Worm (Caenorhabditis elegans) whole organism, L4 larva: ENCODE measurements around the gene hum-4.

Experiments used
- D1046.2 ChIP-seq: fragments of 200-800 bp; sonication (Bioruptor generic); IDR thresholded peaks from 2 replicates; pipeline ENCODE4 v1.3.6; 2022; ENCODE audit warnings: missing genetic modification characterization, missing compliant biosample characterization
- F26F4.8 ChIP-seq: fragments of 200-800 bp; sonication (Bioruptor generic); conservative IDR thresholded peaks from 2 replicates; pipeline ENCODE4 v1.3.6; 2022; ENCODE audit warnings: missing genetic modification characterization, missing compliant biosample characterization
- F37D6.2 ChIP-seq: sonication (generic microtip); optimal IDR thresholded peaks from 2 replicates; lab custom pipeline; 2016; ENCODE audit warnings: mild to moderate bottlenecking, missing genetic modification characterization, missing compliant biosample characterization
- F49E8.2 ChIP-seq: sonication (generic microtip); optimal IDR thresholded peaks from 2 replicates; lab custom pipeline; 2016; ENCODE audit warnings: missing compliant biosample characterization, mild to moderate bottlenecking, missing genetic modification characterization, borderline replicate concordance
- T20F7.1 ChIP-seq: fragments of 200-800 bp; sonication (Bioruptor generic); optimal IDR thresholded peaks from 2 replicates; lab custom pipeline; 2018; ENCODE audit warnings: mild to moderate bottlenecking, missing genetic modification characterization, missing compliant biosample characterization
- T26A8.4 ChIP-seq: fragments of 200-800 bp; sonication (Bioruptor generic); IDR thresholded peaks from 2 replicates; pipeline ENCODE4 v1.3.6; 2022; ENCODE audit warnings: missing genetic modification characterization, missing compliant biosample characterization
- Y48G9A.11 ChIP-seq: fragments of 200-800 bp; sonication (Bioruptor generic); IDR thresholded peaks from 2 replicates; pipeline ENCODE4 v1.3.6; 2022; ENCODE audit warnings: missing genetic modification reagents, missing genetic modification characterization, missing compliant biosample characterization
- Y75B8A.6 ChIP-seq: fragments of 200-800 bp; sonication (Bioruptor generic); IDR thresholded peaks from 2 replicates; pipeline ENCODE4 v1.3.6; 2022; ENCODE audit warnings: missing genetic modification reagents, missing genetic modification characterization, missing compliant biosample characterization
- aly-2 ChIP-seq: sonication (generic microtip); optimal IDR thresholded peaks from 2 replicates; lab custom pipeline; 2018; ENCODE audit warnings: missing biosample characterization, missing genetic modification characterization
- ama-1 ChIP-seq: fragments of 150-350 bp; optimal IDR thresholded peaks from 2 replicates; lab custom pipeline; 2014; ENCODE audit warnings: inconsistent platforms, mixed read lengths
- arid-1 ChIP-seq: fragments of 200-800 bp; sonication (Bioruptor generic); conservative IDR thresholded peaks from 2 replicates; pipeline ENCODE4 v1.3.6; 2022; ENCODE audit warnings: missing genetic modification reagents, missing genetic modification characterization, missing compliant biosample characterization
- attf-4 ChIP-seq: sonication (generic microtip); optimal IDR thresholded peaks from 3 replicates; lab custom pipeline; 2017; ENCODE audit warnings: missing biosample characterization, missing genetic modification characterization
- ceh-28 ChIP-seq: fragments of 150-350 bp; optimal IDR thresholded peaks from 2 replicates; lab custom pipeline; 2014; ENCODE audit warnings: missing biosample characterization, missing genetic modification reagents, missing genetic modification characterization
- ceh-32 ChIP-seq: sonication (generic microtip); optimal IDR thresholded peaks from 2 replicates; lab custom pipeline; 2016; ENCODE audit warnings: mild to moderate bottlenecking, missing genetic modification characterization, missing compliant biosample characterization; ENCODE audit not compliant: poor library complexity
- ces-1 ChIP-seq: fragments of 150-350 bp; sonication (generic microtip); optimal IDR thresholded peaks from 4 replicates; lab custom pipeline; 2014; ENCODE audit warnings: missing biosample characterization, missing genetic modification reagents, missing genetic modification characterization
- daf-12 ChIP-seq: fragments of 150-350 bp; optimal IDR thresholded peaks from 2 replicates; lab custom pipeline; 2014; ENCODE audit warnings: missing biosample characterization, missing genetic modification reagents, missing genetic modification characterization
- daf-16 ChIP-seq, 3 experiments: sonication (generic microtip); optimal IDR thresholded peaks; 2 replicates each; lab custom pipeline; 2016 to 2017; ENCODE audit warnings: missing genetic modification characterization in 3 of 3, missing genetic modification reagents in 3 of 3, mild to moderate bottlenecking in 2 of 3, missing compliant biosample characterization in 2 of 3, missing biosample characterization in 1 of 3, moderate library complexity in 1 of 3
- daf-19 ChIP-seq: fragments of 200-800 bp; sonication (Bioruptor generic); conservative IDR thresholded peaks from 2 replicates; pipeline ENCODE4 v1.3.6; 2022; ENCODE audit warnings: missing genetic modification characterization, missing compliant biosample characterization
- dmd-9 ChIP-seq: fragments of 200-800 bp; sonication (Bioruptor generic); IDR thresholded peaks from 2 replicates; pipeline ENCODE4 v1.3.6; 2022; ENCODE audit warnings: missing genetic modification reagents, missing genetic modification characterization, missing compliant biosample characterization
- dpl-1 ChIP-seq: fragments of 150-350 bp; optimal IDR thresholded peaks from 2 replicates; lab custom pipeline; 2014; ENCODE audit warnings: missing biosample characterization, missing genetic modification reagents, missing genetic modification characterization
- duxl-1 ChIP-seq: sonication (generic microtip); optimal IDR thresholded peaks from 2 replicates; lab custom pipeline; 2016; ENCODE audit warnings: mild to moderate bottlenecking, missing genetic modification characterization, moderate library complexity, missing compliant biosample characterization; ENCODE audit not compliant: poor library complexity
- dve-1 ChIP-seq: sonication (generic microtip); optimal IDR thresholded peaks from 2 replicates; lab custom pipeline; 2017; ENCODE audit warnings: antibody characterized with exemption, mild to moderate bottlenecking, missing genetic modification characterization, missing compliant biosample characterization; ENCODE audit not compliant: insufficient read depth
- egl-43 ChIP-seq: fragments of 200-800 bp; sonication (Bioruptor generic); IDR thresholded peaks from 2 replicates; pipeline ENCODE4 v1.3.6; 2022; ENCODE audit warnings: missing genetic modification reagents, missing genetic modification characterization, missing compliant biosample characterization
- gei-8 ChIP-seq: fragments of 200-800 bp; sonication (Bioruptor generic); optimal IDR thresholded peaks from 2 replicates; lab custom pipeline; 2018; ENCODE audit warnings: mild to moderate bottlenecking, missing genetic modification characterization, missing compliant biosample characterization
- hif-1 ChIP-seq, 2 experiments: sonication (generic microtip); optimal IDR thresholded peaks; 2 replicates each; lab custom pipeline; 2016 to 2017; ENCODE audit warnings: missing compliant biosample characterization in 2 of 2, missing genetic modification characterization in 2 of 2, missing genetic modification reagents in 2 of 2, missing genotype in 2 of 2, mild to moderate bottlenecking in 1 of 2
- hlh-11 ChIP-seq: fragments of 200-800 bp; sonication (Bioruptor generic); optimal IDR thresholded peaks from 2 replicates; lab custom pipeline; 2018; ENCODE audit warnings: mild to moderate bottlenecking, missing genetic modification characterization, missing compliant biosample characterization
- lin-13 ChIP-seq: fragments of 150-350 bp; optimal IDR thresholded peaks from 2 replicates; lab custom pipeline; 2014; ENCODE audit warnings: missing biosample characterization, missing genetic modification reagents, missing genetic modification characterization
- lin-38 ChIP-seq: fragments of 200-800 bp; sonication (Bioruptor generic); IDR thresholded peaks from 2 replicates; pipeline ENCODE4 v1.3.6; 2022; ENCODE audit warnings: missing genetic modification reagents, missing genetic modification characterization, missing compliant biosample characterization
- lin-39 ChIP-seq: fragments of 150-350 bp; optimal IDR thresholded peaks from 2 replicates; lab custom pipeline; 2014; ENCODE audit warnings: missing biosample characterization, missing genetic modification reagents, missing genetic modification characterization
- lir-3 ChIP-seq: sonication (generic microtip); optimal IDR thresholded peaks from 2 replicates; lab custom pipeline; 2016; ENCODE audit warnings: mild to moderate bottlenecking, missing genetic modification characterization, missing compliant biosample characterization
- mdl-1 ChIP-seq, 2 experiments: fragments of 150-350 bp in 1 of 2; sonication (generic microtip) in 1 of 2; optimal IDR thresholded peaks; 2 replicates each; lab custom pipeline; 2014 to 2017; ENCODE audit warnings: missing biosample characterization in 2 of 2, missing genetic modification characterization in 2 of 2
- mdt-29 ChIP-seq: fragments of 200-800 bp; sonication (Bioruptor generic); IDR thresholded peaks from 2 replicates; pipeline ENCODE4 v1.3.6; 2022; ENCODE audit warnings: missing genetic modification reagents, missing genetic modification characterization, missing compliant biosample characterization
- mep-1 ChIP-seq: fragments of 150-350 bp; sonication (generic microtip); optimal IDR thresholded peaks from 3 replicates; lab custom pipeline; 2014; ENCODE audit warnings: missing biosample characterization, missing genetic modification characterization
- nhr-102 ChIP-seq: sonication (generic microtip); optimal IDR thresholded peaks from 2 replicates; lab custom pipeline; 2016; ENCODE audit warnings: mild to moderate bottlenecking, missing genetic modification characterization, moderate library complexity, missing compliant biosample characterization
- nhr-11 ChIP-seq: fragments of 150-350 bp; optimal IDR thresholded peaks from 2 replicates; lab custom pipeline; 2014; ENCODE audit warnings: missing biosample characterization, missing genetic modification characterization
- nhr-237 ChIP-seq: sonication (generic microtip); optimal IDR thresholded peaks from 2 replicates; lab custom pipeline; 2017; ENCODE audit warnings: missing biosample characterization, missing genetic modification characterization
- nhr-41 ChIP-seq: fragments of 200-800 bp; sonication (Bioruptor generic); IDR thresholded peaks from 2 replicates; pipeline ENCODE4 v1.3.6; 2022; ENCODE audit warnings: missing genetic modification reagents, missing genetic modification characterization, missing compliant biosample characterization
- nhr-6 ChIP-seq: fragments of 150-350 bp; optimal IDR thresholded peaks from 2 replicates; lab custom pipeline; 2014; ENCODE audit warnings: missing biosample characterization, missing genetic modification characterization
- nhr-76 ChIP-seq: fragments of 150-350 bp; optimal IDR thresholded peaks from 2 replicates; lab custom pipeline; 2014; ENCODE audit warnings: missing biosample characterization, missing genetic modification characterization
- nhr-77 ChIP-seq: fragments of 150-350 bp; optimal IDR thresholded peaks from 2 replicates; lab custom pipeline; 2014; ENCODE audit warnings: missing biosample characterization, missing genetic modification characterization
- pha-4 ChIP-seq, 2 experiments: fragments of 150-350 bp in 1 of 2; fragments of 200-800 bp in 1 of 2; sonication (Bioruptor generic) in 1 of 2; IDR thresholded peaks in 1 of 2; optimal IDR thresholded peaks in 1 of 2; 2 replicates each; pipeline versions ENCODE4 v1.3.6 to Lab custom; 2014 to 2022; ENCODE audit warnings: missing genetic modification characterization in 2 of 2, missing genetic modification reagents in 2 of 2, missing biosample characterization in 1 of 2, missing compliant biosample characterization in 1 of 2
- php-3 ChIP-seq: fragments of 200-800 bp; sonication (Bioruptor generic); IDR thresholded peaks from 2 replicates; pipeline ENCODE4 v1.3.6; 2022; ENCODE audit warnings: missing genetic modification reagents, missing genetic modification characterization, missing compliant biosample characterization
- pqm-1 ChIP-seq: sonication (generic microtip); optimal IDR thresholded peaks from 2 replicates; lab custom pipeline; 2017; ENCODE audit warnings: missing biosample characterization, missing genetic modification characterization
- saeg-2 ChIP-seq: fragments of 200-800 bp; sonication (Bioruptor generic); IDR thresholded peaks from 2 replicates; pipeline ENCODE4 v1.3.6; 2022; ENCODE audit warnings: missing genetic modification reagents, missing genetic modification characterization, missing compliant biosample characterization
- spr-1 ChIP-seq: sonication (generic microtip); optimal IDR thresholded peaks from 2 replicates; lab custom pipeline; 2016; ENCODE audit warnings: mild to moderate bottlenecking, missing genetic modification characterization, missing compliant biosample characterization
- unc-130 ChIP-seq: sonication (generic microtip); optimal IDR thresholded peaks from 2 replicates; lab custom pipeline; 2016; ENCODE audit warnings: missing genetic modification reagents, missing genetic modification characterization, missing compliant biosample characterization
- unc-62 ChIP-seq, 3 experiments: fragments of 150-350 bp in 1 of 3; sonication (generic microtip); optimal IDR thresholded peaks in 2 of 3; peaks in 1 of 3; 1 replicate in 1 of 3; 2 replicates in 2 of 3; lab custom pipeline; 2014 to 2017; ENCODE audit warnings: missing biosample characterization in 3 of 3, missing genetic modification characterization in 3 of 3, missing genetic modification reagents in 3 of 3, missing genotype in 1 of 3
- zfp-2 ChIP-seq: sonication (generic microtip); optimal IDR thresholded peaks from 2 replicates; lab custom pipeline; 2016; ENCODE audit warnings: mild to moderate bottlenecking, missing genetic modification characterization, missing compliant biosample characterization
- zfp-3 ChIP-seq: fragments of 200-800 bp; sonication (Bioruptor generic); conservative IDR thresholded peaks from 2 replicates; pipeline ENCODE4 v1.3.6; 2022; ENCODE audit warnings: missing genetic modification reagents, missing genetic modification characterization, missing compliant biosample characterization
- zip-2 ChIP-seq: fragments of 150-350 bp; optimal IDR thresholded peaks from 2 replicates; lab custom pipeline; 2014; ENCODE audit warnings: missing biosample characterization, missing genetic modification characterization

The hum-4 gene

ce11 chrX:11469600-11469999 lies 36.2 kb upstream of the hum-4 start (continued):
- peak in 1 of 2 experiments; percentile 13 for TF ChIP-seq hif-1 (tag; optimal IDR thresholded peaks at IDR 0.05; lab: Kevin White, UChicago)
- no peak for TF ChIP-seq dmd-9 (GFP tag; lab: Robert Waterston, UW)
- no peak for TF ChIP-seq zip-2
- no peak for TF ChIP-seq zfp-2
- no peak for TF ChIP-seq nhr-6 (tag; lab: Kevin White, UChicago)
- TF ChIP-seq ces-1: no peak
- TF ChIP-seq daf-19 (GFP tag; lab: Robert Waterston, UW): no peak
- no peak for TF ChIP-seq F37D6.2 (tag; lab: Kevin White, UChicago)
- peak in 1 of 2 experiments; percentile 84 for TF ChIP-seq unc-62 (GFP tag; optimal IDR thresholded peaks at IDR 0.05 in 1 of 2; lab: Kevin White, UChicago)
- TF ChIP-seq unc-62 (tag; optimal IDR thresholded peaks at IDR 0.05; lab: Kevin White, UChicago): no peak
- no peak for TF ChIP-seq attf-4
- no peak for TF ChIP-seq nhr-41 (GFP tag; lab: Robert Waterston, UW)
- peak; percentile 21 for TF ChIP-seq ama-1
- no peak for TF ChIP-seq unc-130 (GFP tag; lab: Kevin White, UChicago)
- TF ChIP-seq dpl-1 (GFP tag; lab: Kevin White, UChicago): no peak
- peak in 1 of 2 experiments; percentile 80 for TF ChIP-seq mdl-1 (tag; optimal IDR thresholded peaks at IDR 0.05; lab: Kevin White, UChicago)
- peak in 1 of 2 experiments; percentile 33 for TF ChIP-seq daf-16 (GFP tag; optimal IDR thresholded peaks at IDR 0.05; lab: Kevin White, UChicago)
- TF ChIP-seq daf-16 (tag; optimal IDR thresholded peaks at IDR 0.05; lab: Kevin White, UChicago): peak; percentile 80
- TF ChIP-seq Y48G9A.11 (GFP tag; lab: Robert Waterston, UW): no peak
- TF ChIP-seq php-3 (GFP tag; lab: Robert Waterston, UW): 0 out of 2 replicates have a peak, but pooled peaks have one; percentile 23
- TF ChIP-seq aly-2: no peak
- TF ChIP-seq T26A8.4: no peak
- peak; percentile 49 for TF ChIP-seq nhr-11 (tag; lab: Kevin White, UChicago)
- TF ChIP-seq nhr-77 (tag; lab: Kevin White, UChicago): peak; percentile 80
- TF ChIP-seq lin-13 (GFP tag; lab: Kevin White, UChicago): no peak
- TF ChIP-seq gei-8: no peak
- no peak for TF ChIP-seq Y75B8A.6 (GFP tag; lab: Robert Waterston, UW)
- no peak for TF ChIP-seq saeg-2 (GFP tag; lab: Robert Waterston, UW)
- TF ChIP-seq spr-1: no peak
- TF ChIP-seq nhr-237 (tag; lab: Kevin White, UChicago): no peak
- TF ChIP-seq hlh-11: peak; percentile 77
- no peak for TF ChIP-seq lin-38 (GFP tag; lab: Robert Waterston, UW)
- no peak for TF ChIP-seq duxl-1 (tag; lab: Kevin White, UChicago)
- TF ChIP-seq pqm-1 (tag; lab: Kevin White, UChicago): peak; percentile 28
- TF ChIP-seq T20F7.1: no peak
- TF ChIP-seq ceh-32 (tag; lab: Kevin White, UChicago): no peak
- TF ChIP-seq daf-12 (tag; lab: Kevin White, UChicago): no peak
- TF ChIP-seq zfp-3 (GFP tag; lab: Robert Waterston, UW): no peak
- TF ChIP-seq ceh-28: no peak
- TF ChIP-seq nhr-102: no peak
- TF ChIP-seq mdt-29 (GFP tag; lab: Robert Waterston, UW): no peak
- no peak for TF ChIP-seq lin-39 (tag; lab: Kevin White, UChicago)
- TF ChIP-seq dve-1 (tag; lab: Kevin White, UChicago): peak; percentile 82
- TF ChIP-seq D1046.2 (GFP tag; lab: Robert Waterston, UW): no peak
- TF ChIP-seq F49E8.2 (tag; lab: Kevin White, UChicago): no peak
- no peak for TF ChIP-seq lir-3 (tag; lab: Kevin White, UChicago)
- TF ChIP-seq pha-4 (GFP tag; IDR thresholded peaks at IDR 0.05; lab: Robert Waterston, UW): no peak
- peak; percentile 66 for TF ChIP-seq pha-4 (tag; optimal IDR thresholded peaks at IDR 0.05; lab: Kevin White, UChicago)
- no peak for TF ChIP-seq nhr-76 (tag; lab: Kevin White, UChicago)
- TF ChIP-seq mep-1 (tag; lab: Kevin White, UChicago): peak; percentile 56
- TF ChIP-seq egl-43 (GFP tag; lab: Robert Waterston, UW): no peak
- TF ChIP-seq arid-1: no peak
- TF ChIP-seq F26F4.8 (GFP tag; lab: Robert Waterston, UW): no peak
